Worm (Caenorhabditis elegans): ENCODE data around the gene F13D12.10.

ce11 chrII:11732513-11732912 lies 18.9 kb downstream of the F13D12.10 start, which contains the start of gene F13D12.8:
- TF ChIP-seq isw-1 (GFP tag; IDR thresholded peaks at IDR 0.05), result no peak
- TF ChIP-seq blmp-1 (tag; optimal IDR thresholded peaks at IDR 0.05), result no peak
- no peak for TF ChIP-seq ceh-88 (GFP tag; IDR thresholded peaks at IDR 0.05)
- TF ChIP-seq elt-3 (tag; optimal IDR thresholded peaks at IDR 0.05), result no peak
- no peak for TF ChIP-seq efl-3 (GFP tag; optimal IDR thresholded peaks at IDR 0.05)
- no peak for TF ChIP-seq jun-1 (tag; optimal IDR thresholded peaks at IDR 0.05)
- no peak for TF ChIP-seq nhr-28 (tag; optimal IDR thresholded peaks at IDR 0.05)
- TF ChIP-seq unc-62 (GFP tag; optimal IDR thresholded peaks at IDR 0.05), result no peak
- no peak for TF ChIP-seq mdl-1 (tag; optimal IDR thresholded peaks at IDR 0.05)
- TF ChIP-seq nhr-84 (tag; optimal IDR thresholded peaks at IDR 0.05), result no peak
- no peak for TF ChIP-seq efl-1 (optimal IDR thresholded peaks at IDR 0.05)
- TF ChIP-seq efl-1 (GFP tag; optimal IDR thresholded peaks at IDR 0.05 in 1 of 2), result no peak
